Worm (Caenorhabditis elegans): ENCODE measurements around the gene immt-2.

ce11 chrV:16831310-16831709 lies 42.2 kb downstream of the immt-2 start:
- TF ChIP-seq skn-1 (tag; optimal IDR thresholded peaks at IDR 0.05) (no peak), set-16 (GFP tag; IDR thresholded peaks at IDR 0.05) (no peak), nhr-102 (tag; optimal IDR thresholded peaks at IDR 0.05) (no peak), lin-15B (tag; optimal IDR thresholded peaks at IDR 0.05) (no peak), hlh-30 (tag; optimal IDR thresholded peaks at IDR 0.05; ENCODE audit: insufficient read depth) (no peak), Y75B8A.6 (GFP tag; IDR thresholded peaks at IDR 0.05) (no peak), fos-1 (tag; optimal IDR thresholded peaks at IDR 0.05) (no peak), nhr-28 (tag; optimal IDR thresholded peaks at IDR 0.05) (no peak), pha-4 (GFP tag; IDR thresholded peaks at IDR 0.05) (no peak), pha-4 (tag; optimal IDR thresholded peaks at IDR 0.05) (no peak), nhr-76 (tag; optimal IDR thresholded peaks at IDR 0.05) (no peak)

Measured in whole organism, L4 larva.